Fruit fly (Drosophila melanogaster): Measurements from ENCODE around the gene Ddc.

- TF ChIP-seq CG8478 (optimal IDR thresholded peaks at IDR 0.05) (no peak), CTCF (optimal IDR thresholded peaks at IDR 0.05) (no peak)
These were observed 43.9 kb upstream of the Ddc start for dm6 chr2L:19163975-19164371.
